Worm (Caenorhabditis elegans): ENCODE data around the gene pkc-1.

DNA sequence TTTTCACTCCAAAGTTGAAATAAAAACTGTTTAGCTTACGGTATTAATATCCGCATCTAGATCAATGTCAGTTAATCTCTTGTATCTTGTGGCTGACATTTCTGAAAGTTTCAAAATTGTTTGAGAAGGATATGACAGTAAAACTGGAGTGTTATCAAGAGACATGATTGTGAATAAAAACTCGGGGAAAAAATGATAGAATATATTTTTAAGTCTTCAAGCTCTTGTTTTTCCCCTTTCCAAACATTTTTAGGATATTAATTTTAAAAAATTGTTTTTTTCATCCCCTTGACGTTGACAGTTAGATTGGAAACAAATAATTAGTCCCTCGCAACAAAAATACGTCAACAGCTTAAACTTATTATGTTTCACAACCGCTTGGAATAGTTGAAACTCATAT lies 42.9 kb upstream of the pkc-1 start, which contains the start of gene R07B7.6:
- TF ChIP-seq mep-1 (tag; optimal IDR thresholded peaks at IDR 0.05) (no peak), ces-1 (GFP tag; optimal IDR thresholded peaks at IDR 0.05) (no peak), unc-62 (GFP tag; optimal IDR thresholded peaks at IDR 0.05) (no peak), elt-3 (tag; optimal IDR thresholded peaks at IDR 0.05) (no peak), tbx-8 (GFP tag; optimal IDR thresholded peaks at IDR 0.05) (no peak), blmp-1 (tag; optimal IDR thresholded peaks at IDR 0.05) (no peak), ztf-11 (tag; optimal IDR thresholded peaks at IDR 0.05) (no peak), lin-32 (GFP tag; optimal IDR thresholded peaks at IDR 0.05) (no peak), nhr-237 (tag; optimal IDR thresholded peaks at IDR 0.05) (no peak)
